Worm (Caenorhabditis elegans) whole organism, young adult: Measurements from ENCODE around the gene kap-1.
A peak's percentile ranks its signal among the peaks of the same experiment; 100 is the strongest.

Experiments
- B0035.1 ChIP-seq: sonication (generic microtip); optimal IDR thresholded peaks from 2 replicates; lab custom pipeline; 2016; ENCODE audit warnings: missing genetic modification characterization, mild to moderate bottlenecking, missing compliant biosample characterization, missing genotype, missing genetic modification reagents
- B0261.1 ChIP-seq: sonication (generic microtip); optimal IDR thresholded peaks from 2 replicates; lab custom pipeline; 2016; ENCODE audit warnings: mild to moderate bottlenecking, missing genetic modification characterization, moderate library complexity, missing compliant biosample characterization
- C17E4.6 ChIP-seq: fragments of 200-800 bp; sonication (Bioruptor generic); IDR thresholded peaks from 2 replicates; pipeline ENCODE4 v1.3.6; 2022; ENCODE audit warnings: missing genetic modification reagents, missing genetic modification characterization, missing compliant biosample characterization
- F22D6.2 ChIP-seq: sonication (generic microtip); optimal IDR thresholded peaks from 2 replicates; lab custom pipeline; 2016; ENCODE audit warnings: mild to moderate bottlenecking, missing genetic modification characterization, missing compliant biosample characterization
- F33H1.4 ChIP-seq: fragments of 200-800 bp; sonication (Bioruptor generic); IDR thresholded peaks from 2 replicates; pipeline ENCODE4 v1.3.6; 2022; ENCODE audit warnings: missing genetic modification reagents, missing genetic modification characterization, missing compliant biosample characterization
- F49E8.2 ChIP-seq: sonication (generic microtip); optimal IDR thresholded peaks from 3 replicates; lab custom pipeline; 2017; ENCODE audit warnings: missing genetic modification characterization, mild to moderate bottlenecking, missing compliant biosample characterization, antibody characterized with exemption, moderate library complexity; ENCODE audit not compliant: insufficient read depth
- F52B5.7 ChIP-seq: sonication (generic microtip); optimal IDR thresholded peaks from 2 replicates; lab custom pipeline; 2016; ENCODE audit warnings: mild to moderate bottlenecking, missing genetic modification characterization, missing compliant biosample characterization
- F57A8.1 ChIP-seq: fragments of 200-800 bp; sonication (Bioruptor generic); optimal IDR thresholded peaks from 2 replicates; lab custom pipeline; 2018; ENCODE audit warnings: mild to moderate bottlenecking, missing genetic modification characterization, moderate library complexity, missing compliant biosample characterization
- K11D2.4 ChIP-seq: fragments of 200-800 bp; sonication (Bioruptor generic); IDR thresholded peaks from 2 replicates; pipeline ENCODE4 v1.3.6; 2022; ENCODE audit warnings: missing genetic modification reagents, missing genetic modification characterization, missing compliant biosample characterization
- T26A5.8 ChIP-seq: sonication (generic microtip); optimal IDR thresholded peaks from 2 replicates; lab custom pipeline; 2016; ENCODE audit warnings: missing genetic modification characterization, missing compliant biosample characterization
- Y79H2A.3 ChIP-seq: fragments of 200-800 bp; sonication (Bioruptor generic); conservative IDR thresholded peaks from 2 replicates; pipeline ENCODE4 v1.3.6; 2022; ENCODE audit warnings: missing genetic modification reagents, missing genetic modification characterization, missing compliant biosample characterization
- ZK185.1 ChIP-seq: sonication (generic microtip); optimal IDR thresholded peaks from 2 replicates; lab custom pipeline; 2016; ENCODE audit warnings: mild to moderate bottlenecking, missing genetic modification characterization, missing compliant biosample characterization; ENCODE audit not compliant: poor library complexity, severe bottlenecking
- akir-1 ChIP-seq: fragments of 200-800 bp; sonication (Bioruptor generic); optimal IDR thresholded peaks from 2 replicates; lab custom pipeline; 2018; ENCODE audit warnings: mild to moderate bottlenecking, missing genetic modification characterization, moderate library complexity, missing compliant biosample characterization
- aptf-3 ChIP-seq: fragments of 200-800 bp; sonication (Bioruptor generic); IDR thresholded peaks from 2 replicates; pipeline ENCODE4 v1.3.6; 2022; ENCODE audit warnings: missing genetic modification characterization, missing compliant biosample characterization
- athp-1 ChIP-seq: sonication (generic microtip); optimal IDR thresholded peaks from 2 replicates; lab custom pipeline; 2017; ENCODE audit warnings: mild to moderate bottlenecking, missing genetic modification characterization, missing compliant biosample characterization
- bed-2 ChIP-seq: fragments of 200-800 bp; sonication (Bioruptor generic); IDR thresholded peaks from 2 replicates; pipeline ENCODE4 v1.3.6; 2022; ENCODE audit warnings: missing genetic modification reagents, missing genetic modification characterization, missing compliant biosample characterization
- ceh-40 ChIP-seq: fragments of 200-800 bp; sonication (Bioruptor generic); IDR thresholded peaks from 2 replicates; pipeline ENCODE4 v1.3.6; 2022; ENCODE audit warnings: missing genetic modification characterization, missing compliant biosample characterization
- ceh-79 ChIP-seq: sonication (generic microtip); optimal IDR thresholded peaks from 2 replicates; lab custom pipeline; 2017; ENCODE audit warnings: mild to moderate bottlenecking, missing genetic modification characterization, missing compliant biosample characterization
- chd-7 ChIP-seq: sonication (generic microtip); optimal IDR thresholded peaks from 2 replicates; lab custom pipeline; 2016; ENCODE audit warnings: mild to moderate bottlenecking, missing genetic modification characterization, moderate library complexity, missing compliant biosample characterization
- dox-1 ChIP-seq: fragments of 200-800 bp; sonication (Bioruptor generic); IDR thresholded peaks from 2 replicates; pipeline ENCODE4 v1.3.6; 2022; ENCODE audit warnings: missing genetic modification reagents, missing genetic modification characterization, missing compliant biosample characterization
- egl-18 ChIP-seq: fragments of 200-800 bp; sonication (Bioruptor generic); IDR thresholded peaks from 2 replicates; pipeline ENCODE4 v1.3.6; 2022; ENCODE audit warnings: missing genetic modification reagents, missing genetic modification characterization, missing compliant biosample characterization
- ekl-4 ChIP-seq: fragments of 200-800 bp; sonication (Bioruptor generic); IDR thresholded peaks from 2 replicates; pipeline ENCODE4 v1.3.6; 2022; ENCODE audit warnings: missing genetic modification reagents, missing genetic modification characterization, missing compliant biosample characterization
- hmg-1.2 ChIP-seq: fragments of 200-800 bp; sonication (Bioruptor generic); IDR thresholded peaks from 2 replicates; pipeline ENCODE4 v1.3.6; 2022; ENCODE audit warnings: missing genetic modification reagents, missing genetic modification characterization, missing compliant biosample characterization
- hmg-20 ChIP-seq: fragments of 200-800 bp; sonication (Bioruptor generic); IDR thresholded peaks from 2 replicates; pipeline ENCODE4 v1.3.6; 2022; ENCODE audit warnings: missing genetic modification reagents, missing genetic modification characterization, missing compliant biosample characterization
- hrde-1 ChIP-seq: sonication (generic microtip); optimal IDR thresholded peaks from 2 replicates; lab custom pipeline; 2016; ENCODE audit warnings: missing genetic modification characterization, mild to moderate bottlenecking, missing compliant biosample characterization, moderate library complexity, missing genotype, missing genetic modification reagents, borderline replicate concordance
- lin-26 ChIP-seq: fragments of 200-800 bp; sonication (Bioruptor generic); IDR thresholded peaks from 2 replicates; pipeline ENCODE4 v1.3.6; 2022; ENCODE audit warnings: missing genetic modification reagents, missing genetic modification characterization, missing compliant biosample characterization
- lsy-27 ChIP-seq: sonication (generic microtip); optimal IDR thresholded peaks from 2 replicates; lab custom pipeline; 2017; ENCODE audit warnings: missing genetic modification characterization, mild to moderate bottlenecking, missing compliant biosample characterization, antibody characterized with exemption, missing genotype, borderline replicate concordance; ENCODE audit not compliant: insufficient read depth
- madf-3 ChIP-seq: fragments of 200-800 bp; sonication (Bioruptor generic); IDR thresholded peaks from 2 replicates; pipeline ENCODE4 v1.3.6; 2022; ENCODE audit warnings: missing genetic modification reagents, missing genetic modification characterization, missing compliant biosample characterization
- madf-6 ChIP-seq: fragments of 200-800 bp; sonication (Bioruptor generic); IDR thresholded peaks from 2 replicates; pipeline ENCODE4 v1.3.6; 2022; ENCODE audit warnings: missing genetic modification reagents, missing genetic modification characterization, missing compliant biosample characterization
- mxl-1 ChIP-seq: sonication (generic microtip); optimal IDR thresholded peaks from 2 replicates; lab custom pipeline; 2016; ENCODE audit warnings: missing genetic modification characterization, missing compliant biosample characterization
- pbrm-1 ChIP-seq: fragments of 200-800 bp; sonication (Bioruptor generic); IDR thresholded peaks from 2 replicates; pipeline ENCODE4 v1.3.6; 2022; ENCODE audit warnings: missing genetic modification reagents, missing genetic modification characterization, missing compliant biosample characterization
- rcor-1 ChIP-seq: fragments of 200-800 bp; sonication (Bioruptor generic); IDR thresholded peaks from 2 replicates; pipeline ENCODE4 v1.3.6; 2022; ENCODE audit warnings: missing genetic modification reagents, missing genetic modification characterization, missing compliant biosample characterization
- sdz-38 ChIP-seq: sonication (generic microtip); optimal IDR thresholded peaks from 2 replicates; lab custom pipeline; 2016; ENCODE audit warnings: missing genotype, missing genetic modification characterization, missing compliant biosample characterization
- sea-2 ChIP-seq: fragments of 200-800 bp; sonication (Bioruptor generic); IDR thresholded peaks from 2 replicates; pipeline ENCODE4 v1.3.6; 2022; ENCODE audit warnings: missing genetic modification characterization, missing compliant biosample characterization
- snpc-1.3 ChIP-seq: sonication (generic microtip); optimal IDR thresholded peaks from 2 replicates; lab custom pipeline; 2017; ENCODE audit warnings: missing genetic modification characterization, mild to moderate bottlenecking, missing compliant biosample characterization, antibody characterized with exemption, moderate library complexity, missing genotype, missing genetic modification reagents; ENCODE audit not compliant: insufficient read depth
- snpc-4 ChIP-seq, 5 experiments: fragments of 150-350 bp in 1 of 5; sonication (generic microtip) in 4 of 5; optimal IDR thresholded peaks; 2 replicates each; lab custom pipeline; 2014 to 2018; ENCODE audit warnings: missing genetic modification characterization in 5 of 5, missing biosample characterization in 3 of 5, antibody characterized with exemption in 2 of 5, mild to moderate bottlenecking in 2 of 5, missing compliant biosample characterization in 2 of 5, missing genotype in 2 of 5, moderate library complexity in 2 of 5, missing genetic modification reagents in 1 of 5
- somi-1 ChIP-seq: fragments of 200-800 bp; sonication (Bioruptor generic); optimal IDR thresholded peaks from 2 replicates; lab custom pipeline; 2018; ENCODE audit warnings: mild to moderate bottlenecking, missing genetic modification characterization, missing compliant biosample characterization
- sptf-2 ChIP-seq: fragments of 200-800 bp; sonication (Bioruptor generic); optimal IDR thresholded peaks from 2 replicates; lab custom pipeline; 2018; ENCODE audit warnings: mild to moderate bottlenecking, missing genetic modification characterization, missing compliant biosample characterization
- unc-130 ChIP-seq: sonication (generic microtip); optimal IDR thresholded peaks from 2 replicates; lab custom pipeline; 2016; ENCODE audit warnings: missing genetic modification reagents, missing genetic modification characterization, missing compliant biosample characterization
- xnd-1 ChIP-seq: sonication (generic microtip); optimal IDR thresholded peaks from 2 replicates; lab custom pipeline; 2016; ENCODE audit warnings: missing genotype, missing genetic modification reagents, missing genetic modification characterization, missing compliant biosample characterization
- zfh-2 ChIP-seq: fragments of 200-800 bp; sonication (Bioruptor generic); conservative IDR thresholded peaks from 2 replicates; pipeline ENCODE4 v1.3.6; 2022; ENCODE audit warnings: missing genetic modification reagents, missing genetic modification characterization, missing compliant biosample characterization
- zim-3 ChIP-seq: sonication (generic microtip); optimal IDR thresholded peaks from 2 replicates; lab custom pipeline; 2017; ENCODE audit warnings: mild to moderate bottlenecking, missing genetic modification characterization, moderate library complexity, missing compliant biosample characterization
- ztf-18 ChIP-seq: sonication (generic microtip); optimal IDR thresholded peaks from 2 replicates; lab custom pipeline; 2016; ENCODE audit warnings: missing genotype, mild to moderate bottlenecking, missing genetic modification characterization, missing compliant biosample characterization
- ztf-6 ChIP-seq: fragments of 200-800 bp; sonication (Bioruptor generic); IDR thresholded peaks from 2 replicates; pipeline ENCODE4 v1.3.6; 2022; ENCODE audit warnings: missing genetic modification reagents, missing genetic modification characterization, missing compliant biosample characterization

The kap-1 gene

DNA sequence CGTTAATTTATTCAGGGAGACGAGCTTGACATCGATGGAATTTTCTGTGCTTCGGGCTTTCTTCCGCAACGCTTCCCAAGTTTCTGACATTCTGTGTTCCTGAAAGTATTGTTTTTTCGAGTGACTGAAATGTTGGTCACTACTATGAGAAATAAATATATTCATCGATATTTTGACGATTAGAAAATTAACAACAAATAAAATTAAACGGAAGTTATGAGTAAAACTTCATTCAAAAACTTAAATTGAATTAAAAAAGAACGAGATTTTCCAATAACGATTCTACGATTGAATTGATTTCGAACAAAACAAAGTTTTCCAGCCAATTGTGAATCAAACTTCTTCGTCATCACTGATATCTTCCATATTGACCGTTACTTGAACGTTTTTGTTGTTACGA, 10.4 kb downstream of the kap-1 start, which contains the start of gene gos-28 (continued):
- TF ChIP-seq B0261.1 (tag; lab: Kevin White, UChicago) (no peak), ztf-18 (tag; lab: Kevin White, UChicago) (no peak), F52B5.7 (tag; lab: Kevin White, UChicago) (no peak)
- TF ChIP-seq, all 124 proteins: peak for 0

DNA sequence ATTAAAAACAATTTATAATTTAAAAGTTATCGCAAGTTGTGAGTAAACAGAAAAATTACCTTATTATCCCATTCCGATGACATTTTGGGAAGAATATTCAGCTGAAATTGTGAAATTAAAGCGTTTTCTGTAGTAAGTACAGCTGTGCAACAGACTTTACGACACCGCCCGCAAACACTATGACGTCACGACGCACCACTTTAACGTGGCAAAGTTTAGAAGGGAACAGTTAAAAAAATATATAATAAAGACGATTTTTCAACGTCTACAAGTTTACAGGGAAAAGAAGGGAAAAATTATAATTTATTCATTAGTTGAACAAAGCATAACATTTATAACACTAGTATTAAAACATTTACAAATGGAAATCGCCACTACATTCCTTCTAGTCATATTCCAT, 15.2 kb downstream of the kap-1 start, which contains the start of gene F08F8.9:
Gene F08F8.9, minus strand, starts transcription at position 101 of the 400 bp plus-strand sequence.
- TF ChIP-seq akir-1 (GFP tag; lab: Kevin White, UChicago), result no peak
- no peak for TF ChIP-seq egl-18

DNA sequence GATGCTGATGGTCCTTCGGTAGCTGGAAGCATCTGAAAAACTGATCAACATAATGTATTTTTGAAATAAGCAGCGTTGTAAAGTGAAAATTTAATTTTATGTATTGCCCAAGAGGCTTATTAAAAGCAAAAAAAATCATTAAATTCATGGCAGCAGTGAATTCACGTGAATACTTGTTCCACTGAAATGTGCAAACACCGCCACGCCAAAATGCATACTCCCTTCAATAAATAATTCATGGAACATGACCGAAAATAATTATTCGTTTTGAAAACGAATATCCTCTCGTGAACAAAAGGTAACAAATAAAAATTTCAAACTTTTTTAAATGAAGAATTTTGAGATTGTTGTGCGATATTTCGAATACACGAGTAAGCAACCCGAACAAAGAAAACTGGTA, 18.7 kb downstream of the kap-1 start, which contains the start of gene F08F8.10:
Gene F08F8.10, minus strand, starts transcription at position 38 of the 400 bp plus-strand sequence.
- TF ChIP-seq zfh-2 (GFP tag; lab: Robert Waterston, UW) (no peak), sptf-2 (no peak), athp-1 (tag; lab: Kevin White, UChicago) (peak; percentile 24), xnd-1 (tag; lab: Kevin White, UChicago) (no peak), B0035.1 (tag; lab: Kevin White, UChicago) (no peak), snpc-1.3 (tag; lab: Kevin White, UChicago) (no peak), madf-3 (no peak), rcor-1 (GFP tag; lab: Robert Waterston, UW) (no peak), zim-3 (tag; lab: Kevin White, UChicago) (no peak), B0261.1 (tag; lab: Kevin White, UChicago) (no peak), T26A5.8 (tag; lab: Kevin White, UChicago) (no peak), ceh-79 (no peak), ekl-4 (GFP tag; lab: Robert Waterston, UW) (peak; percentile 32; the same call in 1 of the 2 replicates), lin-26 (no peak), chd-7 (tag; lab: Kevin White, UChicago) (no peak), lsy-27 (tag; lab: Kevin White, UChicago) (no peak), aptf-3 (GFP tag; lab: Robert Waterston, UW) (no peak), pbrm-1 (GFP tag; lab: Robert Waterston, UW) (no peak), ceh-40 (GFP tag; lab: Robert Waterston, UW) (no peak), F33H1.4 (GFP tag; lab: Robert Waterston, UW) (no peak), snpc-4 (GFP tag; optimal IDR thresholded peaks at IDR 0.05; lab: Kevin White, UChicago) (no peak), snpc-4 (tag; optimal IDR thresholded peaks at IDR 0.05; lab: Kevin White, UChicago) (peak in 2 of 4 experiments; percentile 14 to 24), F22D6.2 (tag; lab: Kevin White, UChicago) (no peak), ZK185.1 (tag; lab: Kevin White, UChicago) (no peak), dox-1 (GFP tag; lab: Robert Waterston, UW) (no peak), F49E8.2 (tag; lab: Kevin White, UChicago) (no peak), sdz-38 (tag; lab: Kevin White, UChicago) (no peak), hmg-1.2 (peak; percentile 29; the same call in 1 of the 2 replicates), akir-1 (GFP tag; lab: Kevin White, UChicago) (no peak), madf-6 (no peak), somi-1 (GFP tag; lab: Kevin White, UChicago) (no peak), C17E4.6 (GFP tag; lab: Robert Waterston, UW) (no peak), hmg-20 (GFP tag; lab: Robert Waterston, UW) (no peak), hrde-1 (tag; lab: Kevin White, UChicago) (peak; percentile 14), unc-130 (GFP tag; lab: Kevin White, UChicago) (no peak), F57A8.1 (GFP tag; lab: Kevin White, UChicago) (no peak), sea-2 (GFP tag; lab: Robert Waterston, UW) (no peak), K11D2.4 (GFP tag; lab: Robert Waterston, UW) (no peak), Y79H2A.3 (GFP tag; lab: Robert Waterston, UW) (no peak), ztf-6 (no peak), mxl-1 (tag; lab: Kevin White, UChicago) (no peak), bed-2 (GFP tag; lab: Robert Waterston, UW) (no peak)
